Worm (Caenorhabditis elegans) whole organism, early embryonic: Measurements from ENCODE around the gene sgcb-1.

ENCODE experiments used
- B0310.2 ChIP-seq: sonication (generic microtip); optimal IDR thresholded peaks from 2 replicates; lab custom pipeline; 2016; ENCODE audit warnings: mild to moderate bottlenecking, missing genetic modification characterization, missing compliant biosample characterization
- F13C5.2 ChIP-seq: sonication (generic microtip); optimal IDR thresholded peaks from 2 replicates; lab custom pipeline; 2017; ENCODE audit warnings: mild to moderate bottlenecking, missing genetic modification characterization, inconsistent platforms, missing compliant biosample characterization
- aly-1 ChIP-seq: sonication (generic microtip); optimal IDR thresholded peaks from 2 replicates; lab custom pipeline; 2016; ENCODE audit warnings: missing genetic modification characterization, missing compliant biosample characterization
- ama-1 ChIP-seq: fragments of 150-350 bp; optimal IDR thresholded peaks from 2 replicates; lab custom pipeline; 2014
- ceh-13 ChIP-seq: fragments of 200-800 bp; sonication (Bioruptor generic); optimal IDR thresholded peaks from 2 replicates; lab custom pipeline; 2018; ENCODE audit warnings: mild to moderate bottlenecking, missing genetic modification characterization, missing compliant biosample characterization
- ceh-36 ChIP-seq: sonication (generic microtip); optimal IDR thresholded peaks from 2 replicates; lab custom pipeline; 2016; ENCODE audit warnings: missing genetic modification characterization, inconsistent platforms, missing compliant biosample characterization
- ets-7 ChIP-seq: sonication (generic microtip); optimal IDR thresholded peaks from 2 replicates; lab custom pipeline; 2016; ENCODE audit warnings: missing genotype, missing genetic modification characterization, missing compliant biosample characterization
- flt-1 ChIP-seq: fragments of 200-800 bp; sonication (Bioruptor generic); IDR thresholded peaks from 2 replicates; pipeline ENCODE4 v1.3.6; 2022; ENCODE audit warnings: missing genetic modification characterization, missing compliant biosample characterization
- hmbx-1 ChIP-seq: sonication (generic microtip); optimal IDR thresholded peaks from 2 replicates; lab custom pipeline; 2016; ENCODE audit warnings: mild to moderate bottlenecking, missing genetic modification characterization, missing compliant biosample characterization
- hmg-4 ChIP-seq: fragments of 200-800 bp; sonication (Bioruptor generic); optimal IDR thresholded peaks from 2 replicates; lab custom pipeline; 2018; ENCODE audit warnings: mild to moderate bottlenecking, missing genetic modification characterization, missing compliant biosample characterization
- hnd-1 ChIP-seq: sonication (generic microtip); optimal IDR thresholded peaks from 2 replicates; lab custom pipeline; 2016; ENCODE audit warnings: missing genetic modification characterization, missing compliant biosample characterization
- pes-1 ChIP-seq: fragments of 200-800 bp; sonication (Bioruptor generic); IDR thresholded peaks from 2 replicates; pipeline ENCODE4 v1.3.6; 2022; ENCODE audit warnings: missing genetic modification reagents, missing genetic modification characterization, missing compliant biosample characterization
- scrt-1 ChIP-seq: fragments of 200-800 bp; sonication (Bioruptor generic); IDR thresholded peaks from 2 replicates; pipeline ENCODE4 v1.3.6; 2022; ENCODE audit warnings: missing genetic modification characterization, missing compliant biosample characterization
- sea-1 ChIP-seq: fragments of 200-800 bp; sonication (Bioruptor generic); conservative IDR thresholded peaks from 2 replicates; pipeline ENCODE4 v1.3.6; 2022; ENCODE audit warnings: missing genetic modification characterization, missing compliant biosample characterization
- tbx-11 ChIP-seq: fragments of 200-800 bp; sonication (Bioruptor generic); IDR thresholded peaks from 2 replicates; pipeline ENCODE4 v1.3.6; 2022; ENCODE audit warnings: missing genetic modification characterization, missing compliant biosample characterization
- tbx-37 ChIP-seq: fragments of 200-800 bp; sonication (Bioruptor generic); conservative IDR thresholded peaks from 2 replicates; pipeline ENCODE4 v1.3.6; 2022; ENCODE audit warnings: missing genetic modification reagents, missing genetic modification characterization, missing compliant biosample characterization
- tra-4 ChIP-seq: sonication (generic microtip); optimal IDR thresholded peaks from 2 replicates; lab custom pipeline; 2017; ENCODE audit warnings: missing genetic modification characterization, missing compliant biosample characterization

sgcb-1 gene

ce11 chrII:340714-341113 is 14.6 kb downstream of the sgcb-1 start:
- no peak for TF ChIP-seq ceh-36 (tag; lab: Kevin White, UChicago)

DNA sequence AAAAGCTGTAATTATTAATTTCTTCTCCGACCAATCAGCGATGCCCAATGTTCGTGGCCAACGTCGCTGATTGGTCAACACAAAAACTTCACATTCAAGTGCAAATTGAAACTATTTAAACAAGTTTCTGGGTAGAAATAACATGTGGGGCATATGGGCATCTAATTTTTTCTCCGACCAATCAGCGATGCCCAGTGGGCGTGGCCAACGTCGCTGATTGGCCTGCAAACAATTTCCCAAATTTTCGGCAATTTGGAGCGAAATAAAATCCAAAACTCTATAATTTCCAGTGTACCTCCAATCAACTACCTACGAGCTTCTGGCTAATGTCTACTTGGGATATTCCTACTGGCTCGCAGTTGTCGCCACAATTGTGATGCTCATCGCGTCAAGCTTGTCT is 15.2 kb downstream of the sgcb-1 start:
- TF ChIP-seq ceh-36 (tag; lab: Kevin White, UChicago) (no peak), hnd-1 (tag; lab: Kevin White, UChicago) (no peak), F13C5.2 (tag; lab: Kevin White, UChicago) (no peak), ama-1 (lab: Kevin White, UChicago) (no peak), aly-1 (no peak), pes-1 (GFP tag; lab: Robert Waterston, UW) (no peak), scrt-1 (GFP tag; lab: Robert Waterston, UW) (no peak), ets-7 (tag; lab: Kevin White, UChicago) (no peak), ceh-13 (GFP tag; lab: Kevin White, UChicago) (no peak), hmg-4 (GFP tag; lab: Kevin White, UChicago) (no peak), flt-1 (no peak), hmbx-1 (tag; lab: Kevin White, UChicago) (no peak), tbx-37 (GFP tag; lab: Robert Waterston, UW) (no peak), tra-4 (tag; lab: Kevin White, UChicago) (no peak), tbx-11 (no peak), B0310.2 (no peak), sea-1 (GFP tag; lab: Robert Waterston, UW) (no peak)

DNA sequence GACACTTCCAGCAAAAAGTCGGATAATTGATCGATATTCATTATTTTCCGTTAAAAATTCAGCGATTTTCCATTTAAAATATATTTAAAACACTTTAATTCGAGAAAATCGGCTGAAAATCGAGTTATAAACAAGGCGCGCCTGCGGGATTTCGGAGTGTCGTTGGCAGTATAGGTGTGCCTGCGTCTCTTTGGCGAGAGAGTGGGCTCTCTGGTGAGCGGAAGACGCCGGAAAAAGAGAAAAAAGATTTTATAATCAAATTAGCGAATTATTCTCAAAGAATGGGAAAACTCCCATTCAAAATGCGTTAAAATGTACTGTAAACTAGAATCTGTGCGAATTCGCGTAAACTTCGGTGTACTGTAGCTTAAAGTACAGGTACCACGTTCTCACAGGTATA is 21.6 kb downstream of the sgcb-1 start, which contains the start of gene D1069.3:
Gene D1069.3 (minus strand): TSS at position 158 of the 400 bp plus-strand sequence.
- TF ChIP-seq F13C5.2 (tag; lab: Kevin White, UChicago) = peak; percentile 19
- TF ChIP-seq scrt-1 (GFP tag; lab: Robert Waterston, UW) = no peak
- TF ChIP-seq hnd-1 (tag; lab: Kevin White, UChicago) = no peak
- no peak for TF ChIP-seq B0310.2

DNA sequence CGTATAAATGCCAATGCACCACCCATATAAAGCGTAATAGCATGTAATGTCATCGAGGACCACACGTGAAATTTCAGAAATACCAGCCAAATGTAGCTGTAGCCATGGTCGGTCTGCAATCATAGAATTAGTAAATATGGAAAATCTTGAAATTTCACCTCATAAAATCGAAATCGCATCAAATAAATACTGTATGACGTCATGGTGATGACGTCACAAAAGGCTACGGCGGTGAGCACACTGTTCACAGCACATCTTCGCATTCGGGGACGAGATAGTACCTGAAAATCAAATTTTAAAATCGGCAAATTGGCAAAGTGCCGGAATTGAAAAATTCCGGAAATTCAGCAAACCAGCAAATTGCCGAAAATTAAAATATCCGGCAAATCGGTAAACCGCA is 23.6 kb downstream of the sgcb-1 start:
- no peak for TF ChIP-seq ama-1 (lab: Kevin White, UChicago)
- TF ChIP-seq tbx-11 = no peak
- no peak for TF ChIP-seq ets-7 (tag; lab: Kevin White, UChicago)
- no peak for TF ChIP-seq F13C5.2 (tag; lab: Kevin White, UChicago)
- TF ChIP-seq sea-1 (GFP tag; lab: Robert Waterston, UW) = no peak
- no peak for TF ChIP-seq hmbx-1 (tag; lab: Kevin White, UChicago)
- no peak for TF ChIP-seq flt-1
- no peak for TF ChIP-seq tra-4 (tag; lab: Kevin White, UChicago)
- TF ChIP-seq ceh-13 (GFP tag; lab: Kevin White, UChicago) = no peak
- TF ChIP-seq pes-1 (GFP tag; lab: Robert Waterston, UW) = no peak
- no peak for TF ChIP-seq tbx-37 (GFP tag; lab: Robert Waterston, UW)
- no peak for TF ChIP-seq B0310.2
- no peak for TF ChIP-seq scrt-1 (GFP tag; lab: Robert Waterston, UW)

DNA sequence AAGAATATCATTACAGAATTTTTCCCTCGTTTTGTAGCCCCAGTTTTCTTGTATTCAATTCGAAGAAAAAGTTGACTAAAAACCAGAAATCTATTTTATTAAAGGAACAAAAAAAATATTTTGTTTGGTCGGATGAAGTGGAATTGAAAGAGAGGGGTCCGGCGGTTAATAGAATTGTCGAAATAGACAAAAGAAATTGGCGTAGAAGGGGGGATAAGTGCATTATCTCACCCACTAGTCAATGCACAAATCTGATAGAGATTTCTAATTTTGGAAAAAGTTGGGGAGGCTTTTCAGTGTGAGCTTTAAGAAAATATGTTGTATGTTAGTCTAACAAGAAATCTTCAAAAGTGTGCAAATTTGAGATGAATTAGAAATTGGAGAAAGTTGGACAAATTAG is 28.4 kb downstream of the sgcb-1 start:
- TF ChIP-seq ama-1 (lab: Kevin White, UChicago) (no peak), hnd-1 (tag; lab: Kevin White, UChicago) (no peak), F13C5.2 (tag; lab: Kevin White, UChicago) (no peak), scrt-1 (GFP tag; lab: Robert Waterston, UW) (no peak), B0310.2 (no peak), flt-1 (no peak), ets-7 (tag; lab: Kevin White, UChicago) (no peak), hmg-4 (GFP tag; lab: Kevin White, UChicago) (no peak), ceh-36 (tag; lab: Kevin White, UChicago) (no peak), tra-4 (tag; lab: Kevin White, UChicago) (no peak), aly-1 (no peak), sea-1 (GFP tag; lab: Robert Waterston, UW) (no peak), tbx-11 (no peak)

- no peak for TF ChIP-seq B0310.2
- TF ChIP-seq ama-1 (lab: Kevin White, UChicago) = no peak
- TF ChIP-seq tbx-37 (GFP tag; lab: Robert Waterston, UW) = no peak
- TF ChIP-seq tbx-11 = no peak
- no peak for TF ChIP-seq F13C5.2 (tag; lab: Kevin White, UChicago)
Observed at ce11 chrII:356969-357368, 30.9 kb downstream of the sgcb-1 start, which contains the start of gene dmsr-4. Gene dmsr-4 (minus strand): TSS chrII:357069.

ce11 chrII:367455-367854 is 41.4 kb downstream of the sgcb-1 start, which contains the start of gene ptr-3:
Gene ptr-3 (minus strand): TSS chrII:367555.
- TF ChIP-seq ceh-36 (tag; lab: Kevin White, UChicago) = no peak
- no peak for TF ChIP-seq flt-1
- TF ChIP-seq tbx-37 (GFP tag; lab: Robert Waterston, UW) = no peak
- no peak for TF ChIP-seq tra-4 (tag; lab: Kevin White, UChicago)
- TF ChIP-seq tbx-11 = no peak

DNA sequence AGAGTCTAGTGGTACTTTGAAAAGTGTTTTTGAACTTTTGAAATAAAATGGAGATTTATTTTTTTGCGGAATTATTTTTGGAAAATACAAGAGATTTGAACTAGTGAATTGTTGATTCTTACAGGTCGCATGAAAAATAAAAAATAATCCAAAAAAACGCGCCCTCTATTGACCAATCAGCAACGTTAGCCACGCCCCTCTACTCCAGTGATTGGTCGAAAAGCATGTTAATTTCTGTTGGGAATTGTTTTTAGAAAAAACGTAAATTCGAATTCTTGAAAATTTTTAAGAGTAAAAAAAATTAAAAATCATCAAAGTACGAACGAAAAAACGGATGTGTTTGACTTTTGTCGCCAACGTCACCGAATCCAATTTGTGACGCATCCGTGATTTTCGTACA is 44.3 kb downstream of the sgcb-1 start:
- no peak for TF ChIP-seq hmg-4 (GFP tag; lab: Kevin White, UChicago)
- no peak for TF ChIP-seq hnd-1 (tag; lab: Kevin White, UChicago)
- TF ChIP-seq sea-1 (GFP tag; lab: Robert Waterston, UW) = no peak
- TF ChIP-seq tbx-11 = no peak
- no peak for TF ChIP-seq tbx-37 (GFP tag; lab: Robert Waterston, UW)
- TF ChIP-seq ets-7 (tag; lab: Kevin White, UChicago) = no peak
- TF ChIP-seq tra-4 (tag; lab: Kevin White, UChicago) = no peak
- TF ChIP-seq ama-1 (lab: Kevin White, UChicago) = no peak
